Worm (Caenorhabditis elegans) whole organism, early embryonic: Measurements from ENCODE around the gene Y48C3A.5.

Experiments
- F13C5.2 ChIP-seq: sonication (generic microtip); optimal IDR thresholded peaks from 2 replicates; lab custom pipeline; 2017; ENCODE audit warnings: mild to moderate bottlenecking, missing genetic modification characterization, inconsistent platforms, missing compliant biosample characterization
- aly-1 ChIP-seq: sonication (generic microtip); optimal IDR thresholded peaks from 2 replicates; lab custom pipeline; 2016; ENCODE audit warnings: missing genetic modification characterization, missing compliant biosample characterization
- ama-1 ChIP-seq: fragments of 150-350 bp; optimal IDR thresholded peaks from 2 replicates; lab custom pipeline; 2014
- ceh-36 ChIP-seq: sonication (generic microtip); optimal IDR thresholded peaks from 2 replicates; lab custom pipeline; 2016; ENCODE audit warnings: missing genetic modification characterization, inconsistent platforms, missing compliant biosample characterization
- flt-1 ChIP-seq: fragments of 200-800 bp; sonication (Bioruptor generic); IDR thresholded peaks from 2 replicates; pipeline ENCODE4 v1.3.6; 2022; ENCODE audit warnings: missing genetic modification characterization, missing compliant biosample characterization
- hmg-4 ChIP-seq: fragments of 200-800 bp; sonication (Bioruptor generic); optimal IDR thresholded peaks from 2 replicates; lab custom pipeline; 2018; ENCODE audit warnings: mild to moderate bottlenecking, missing genetic modification characterization, missing compliant biosample characterization
- pes-1 ChIP-seq: fragments of 200-800 bp; sonication (Bioruptor generic); IDR thresholded peaks from 2 replicates; pipeline ENCODE4 v1.3.6; 2022; ENCODE audit warnings: missing genetic modification reagents, missing genetic modification characterization, missing compliant biosample characterization
- scrt-1 ChIP-seq: fragments of 200-800 bp; sonication (Bioruptor generic); IDR thresholded peaks from 2 replicates; pipeline ENCODE4 v1.3.6; 2022; ENCODE audit warnings: missing genetic modification characterization, missing compliant biosample characterization
- sea-1 ChIP-seq: fragments of 200-800 bp; sonication (Bioruptor generic); conservative IDR thresholded peaks from 2 replicates; pipeline ENCODE4 v1.3.6; 2022; ENCODE audit warnings: missing genetic modification characterization, missing compliant biosample characterization
- tbx-37 ChIP-seq: fragments of 200-800 bp; sonication (Bioruptor generic); conservative IDR thresholded peaks from 2 replicates; pipeline ENCODE4 v1.3.6; 2022; ENCODE audit warnings: missing genetic modification reagents, missing genetic modification characterization, missing compliant biosample characterization
- tra-4 ChIP-seq: sonication (generic microtip); optimal IDR thresholded peaks from 2 replicates; lab custom pipeline; 2017; ENCODE audit warnings: missing genetic modification characterization, missing compliant biosample characterization

DNA sequence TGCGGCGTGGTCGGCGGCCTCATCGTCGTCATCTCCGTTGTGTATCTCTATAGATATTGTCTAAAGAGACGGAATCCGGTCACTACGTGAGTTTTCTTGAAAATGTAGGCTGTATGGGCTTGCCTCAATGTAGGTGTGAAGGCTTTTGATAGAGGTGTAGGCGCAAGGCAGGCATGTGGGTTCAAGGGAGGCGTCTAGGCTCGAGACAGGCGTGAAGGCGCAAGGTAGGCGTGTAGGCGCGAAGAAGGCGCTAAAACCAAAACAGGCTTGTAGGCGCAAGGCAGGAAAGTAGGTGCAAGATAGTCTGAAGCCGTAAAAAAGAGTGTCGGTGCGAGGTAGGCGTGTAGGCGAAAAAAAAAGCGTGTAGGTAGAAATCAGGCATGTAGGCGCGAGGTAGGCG, 7.3 kb downstream of the Y48C3A.5 start:
- TF ChIP-seq tbx-37 (no peak), scrt-1 (no peak), sea-1 (no peak), ceh-36 (tag; lab: Kevin White, UChicago) (no peak), tra-4 (tag; lab: Kevin White, UChicago) (no peak), F13C5.2 (tag; lab: Kevin White, UChicago) (no peak), aly-1 (no peak), pes-1 (GFP tag; lab: Robert Waterston, UW) (no peak), hmg-4 (no peak), flt-1 (no peak), ama-1 (lab: Kevin White, UChicago) (no peak)
